1 fruit fly cellular context compared by ENCODE assay signal in the genomic region with DNA sequence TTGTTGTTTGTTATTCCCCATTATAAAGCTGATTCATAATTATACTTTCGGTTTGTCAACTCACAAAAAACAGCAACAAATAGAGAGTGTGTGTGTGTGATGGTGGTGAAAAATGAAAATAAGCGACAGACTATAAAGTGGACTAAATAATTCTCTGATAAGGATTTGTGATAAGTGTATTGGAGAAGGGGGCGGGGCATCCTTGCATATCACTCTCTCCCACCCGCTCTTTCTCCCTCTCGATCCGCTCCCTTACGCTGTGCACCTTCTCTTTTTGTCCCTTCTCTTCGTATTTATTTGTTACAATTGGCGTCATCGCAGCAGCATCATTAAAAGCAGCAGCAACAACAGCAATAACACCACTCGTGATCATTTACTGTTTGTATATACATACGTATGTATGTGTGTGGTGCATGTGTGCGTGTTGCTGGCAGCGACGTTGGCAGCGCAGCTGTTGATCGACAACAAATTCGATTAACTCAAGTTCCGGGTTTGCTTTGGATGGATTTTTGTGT.
TF ChIP-seq lines count a peak whose summit lies in the region.

No protein-coding gene starts in this region.

TF ChIP-seq in whole organism, embryonic, 481 proteins besides CTCF, POLR2A, EP300 and RAD21 (continued from another document):
- no peak for TF ChIP-seq dysf (GFP tag; IDR thresholded peaks at IDR 0.05; lab: Robert Waterston, UW)
- TF ChIP-seq cwo (GFP tag; optimal IDR thresholded peaks at IDR 0.05; lab: Kevin White, UChicago), result peak; percentile 51
- TF ChIP-seq CG10267 (tag; optimal IDR thresholded peaks at IDR 0.05; lab: Kevin White, UChicago), result no peak
- TF ChIP-seq CG14860 (GFP tag; IDR thresholded peaks at IDR 0.05; lab: Robert Waterston, UW; ENCODE audit: partially characterized antibody), result no peak
- peak; percentile 26 for TF ChIP-seq wek (GFP tag; optimal IDR thresholded peaks at IDR 0.05; lab: Kevin White, UChicago)
- peak in 1 of 2 experiments; percentile 93 for TF ChIP-seq Eip74EF (GFP tag; optimal IDR thresholded peaks at IDR 0.05; lab: Kevin White, UChicago)
- no peak for TF ChIP-seq psq (GFP tag; optimal IDR thresholded peaks at IDR 0.05; lab: Kevin White, UChicago)
- TF ChIP-seq ap (GFP tag; IDR thresholded peaks at IDR 0.05; lab: Robert Waterston, UW), result no peak
- no peak for TF ChIP-seq Rx (GFP tag; IDR thresholded peaks at IDR 0.05; lab: Robert Waterston, UW)
- peak; percentile 67 for TF ChIP-seq CG34376 (GFP tag; optimal IDR thresholded peaks at IDR 0.05; lab: Kevin White, UChicago)
- TF ChIP-seq slou (GFP tag; optimal IDR thresholded peaks at IDR 0.05; lab: Kevin White, UChicago), result no peak
- TF ChIP-seq CG15479 (GFP tag; optimal IDR thresholded peaks at IDR 0.05; lab: Kevin White, UChicago), result peak; percentile 56
- TF ChIP-seq lbe (GFP tag; optimal IDR thresholded peaks at IDR 0.05; lab: Kevin White, UChicago), result peak; percentile 45
- TF ChIP-seq fru (optimal IDR thresholded peaks at IDR 0.05; lab: Kevin White, UChicago), result no peak
- peak; percentile 84 for TF ChIP-seq cg (GFP tag; optimal IDR thresholded peaks at IDR 0.05; lab: Kevin White, UChicago)
- TF ChIP-seq CG13296 (GFP tag; optimal IDR thresholded peaks at IDR 0.05; lab: Kevin White, UChicago), result peak; percentile 1
- no peak for TF ChIP-seq CG13624 (GFP tag; optimal IDR thresholded peaks at IDR 0.05; lab: Kevin White, UChicago)
- peak; percentile 2 for TF ChIP-seq yki (optimal IDR thresholded peaks at IDR 0.05; lab: Kevin White, UChicago)
- TF ChIP-seq onecut (GFP tag; IDR thresholded peaks at IDR 0.05; lab: Robert Waterston, UW), result peak; percentile 5; the same call in 1 of the 2 replicates
- TF ChIP-seq Med (GFP tag; lab: Kevin White, UChicago), result peak; percentile 33
- no peak for TF ChIP-seq scrt (GFP tag; optimal IDR thresholded peaks at IDR 0.05; lab: Kevin White, UChicago)
- TF ChIP-seq CG9817 (tag; optimal IDR thresholded peaks at IDR 0.05; lab: Kevin White, UChicago), result no peak
- no peak for TF ChIP-seq wor (GFP tag; IDR thresholded peaks at IDR 0.05; lab: Robert Waterston, UW)
- TF ChIP-seq Deaf1 (tag; optimal IDR thresholded peaks at IDR 0.05; lab: Kevin White, UChicago), result peak; percentile 8
- TF ChIP-seq vvl (GFP tag; IDR thresholded peaks at IDR 0.05; lab: Robert Waterston, UW), result peak; percentile 35; the same call in 1 of the 2 replicates
- peak; percentile 23 for TF ChIP-seq CG1603 (tag; optimal IDR thresholded peaks at IDR 0.05; lab: Kevin White, UChicago)
- TF ChIP-seq Chrac-16 (GFP tag; optimal IDR thresholded peaks at IDR 0.05; lab: Kevin White, UChicago), result no peak
- TF ChIP-seq Mrtf (GFP tag; IDR thresholded peaks at IDR 0.05; lab: Robert Waterston, UW), result no peak
